Worm (Caenorhabditis elegans): ENCODE measurements around the gene clec-213.
A peak's percentile ranks its signal among the peaks of the same experiment; 100 is the strongest.

Gene clec-213

DNA sequence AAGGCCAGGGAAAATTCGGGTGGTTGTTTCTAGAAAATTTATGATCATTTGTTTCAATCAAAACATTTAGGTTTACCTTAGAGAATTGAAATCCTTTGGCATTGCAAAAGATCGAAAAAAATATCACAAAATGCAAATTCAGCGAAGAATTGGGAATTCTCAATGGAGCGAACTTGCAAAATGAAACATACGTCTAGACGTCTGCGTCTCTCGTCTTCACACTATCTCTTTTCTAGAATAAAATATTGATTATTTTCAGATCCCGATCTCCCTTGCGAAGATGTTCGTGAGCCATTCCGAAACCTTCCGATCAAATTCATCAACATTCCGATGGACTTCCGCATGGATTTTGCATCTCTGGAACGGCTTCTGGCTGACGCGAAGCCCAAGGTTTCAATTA lies 24.6 kb upstream of the clec-213 start, which contains the start of gene ets-6:
Gene ets-6, minus strand, starts transcription at position 169 of the 400 bp plus-strand sequence.
- TF ChIP-seq hnd-1 (tag; optimal IDR thresholded peaks at IDR 0.05) = no peak
- TF ChIP-seq tbx-37 (GFP tag; conservative IDR thresholded peaks at IDR 0.05) = no peak
- TF ChIP-seq tbx-11 (GFP tag; IDR thresholded peaks at IDR 0.05) = no peak
- no peak for TF ChIP-seq ama-1 (optimal IDR thresholded peaks at IDR 0.05)
- no peak for TF ChIP-seq pes-1 (GFP tag; IDR thresholded peaks at IDR 0.05)
- no peak for TF ChIP-seq ceh-36 (tag; optimal IDR thresholded peaks at IDR 0.05)
- no peak for TF ChIP-seq B0310.2 (tag; optimal IDR thresholded peaks at IDR 0.05)
- TF ChIP-seq F13C5.2 (tag; optimal IDR thresholded peaks at IDR 0.05) = no peak
- no peak for TF ChIP-seq ceh-13 (GFP tag; optimal IDR thresholded peaks at IDR 0.05)
- TF ChIP-seq tra-4 (tag; optimal IDR thresholded peaks at IDR 0.05) = no peak
- TF ChIP-seq flt-1 (GFP tag; IDR thresholded peaks at IDR 0.05) = no peak
- no peak for TF ChIP-seq scrt-1 (GFP tag; IDR thresholded peaks at IDR 0.05)
- TF ChIP-seq sea-1 (GFP tag; conservative IDR thresholded peaks at IDR 0.05) = no peak
- no peak for TF ChIP-seq aly-1 (tag; optimal IDR thresholded peaks at IDR 0.05)
- TF ChIP-seq hmg-4 (GFP tag; optimal IDR thresholded peaks at IDR 0.05) = no peak

DNA sequence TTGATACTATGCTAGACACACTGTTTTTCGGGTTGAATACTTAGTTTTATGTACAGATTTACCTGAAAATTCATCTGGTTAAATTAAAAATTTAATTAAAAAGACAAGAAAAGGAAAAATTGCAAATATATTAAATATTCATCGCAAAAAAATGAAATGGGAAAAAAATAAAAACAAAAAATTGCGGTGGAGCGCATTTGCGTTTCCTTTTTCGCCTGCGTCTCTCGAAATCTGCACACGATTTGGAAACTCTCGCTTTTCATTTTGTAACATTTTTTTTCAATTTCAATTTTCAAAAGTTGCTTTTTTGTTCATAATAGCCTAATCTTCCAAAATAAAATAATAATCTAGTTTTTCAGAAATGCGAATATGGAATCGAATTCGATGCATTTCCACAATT lies 17.3 kb upstream of the clec-213 start, which contains the start of the genes F19F10.11 and C50E3.5:
Gene F19F10.11, minus strand, starts transcription at position 68 of the 400 bp plus-strand sequence.
Gene C50E3.5, plus strand, starts transcription at position 360 of the 400 bp plus-strand sequence.
- TF ChIP-seq sea-1 (GFP tag; conservative IDR thresholded peaks at IDR 0.05) (no peak), hmbx-1 (tag; optimal IDR thresholded peaks at IDR 0.05) (no peak), F13C5.2 (tag; optimal IDR thresholded peaks at IDR 0.05) (peak; percentile 34), ceh-13 (GFP tag; optimal IDR thresholded peaks at IDR 0.05) (no peak), B0310.2 (tag; optimal IDR thresholded peaks at IDR 0.05) (no peak), scrt-1 (GFP tag; IDR thresholded peaks at IDR 0.05) (no peak), aly-1 (tag; optimal IDR thresholded peaks at IDR 0.05) (no peak)

DNA sequence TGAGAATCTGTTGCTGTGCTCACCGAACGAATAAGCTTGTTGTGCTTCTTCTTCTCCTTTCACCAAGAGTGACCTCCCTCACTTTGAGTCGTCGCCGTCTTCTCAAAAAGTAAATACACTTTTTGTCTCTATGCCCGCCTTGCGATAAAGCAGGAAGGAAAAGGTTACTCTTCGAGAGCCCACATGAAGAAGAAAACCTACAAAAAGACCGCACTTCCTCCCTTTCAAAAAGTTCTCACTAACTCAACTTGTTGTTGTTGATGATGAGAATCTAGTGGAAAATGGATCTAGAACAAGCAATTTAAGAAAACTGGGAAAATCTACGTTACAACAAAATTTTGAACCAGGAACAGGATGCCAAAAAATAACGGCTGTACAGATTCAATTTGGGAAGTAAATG lies 14.5 kb upstream of the clec-213 start, which contains the start of gene C50E3.6:
Gene C50E3.6, minus strand, starts transcription at position 101 of the 400 bp plus-strand sequence.
- TF ChIP-seq ceh-13 (GFP tag; optimal IDR thresholded peaks at IDR 0.05) (no peak), tra-4 (tag; optimal IDR thresholded peaks at IDR 0.05) (no peak), ets-7 (tag; optimal IDR thresholded peaks at IDR 0.05) (no peak), F13C5.2 (tag; optimal IDR thresholded peaks at IDR 0.05) (no peak), flt-1 (GFP tag; IDR thresholded peaks at IDR 0.05) (no peak), ama-1 (optimal IDR thresholded peaks at IDR 0.05) (no peak), aly-1 (tag; optimal IDR thresholded peaks at IDR 0.05) (no peak), scrt-1 (GFP tag; IDR thresholded peaks at IDR 0.05) (no peak), hnd-1 (tag; optimal IDR thresholded peaks at IDR 0.05) (no peak), sea-1 (GFP tag; conservative IDR thresholded peaks at IDR 0.05) (no peak), tbx-37 (GFP tag; conservative IDR thresholded peaks at IDR 0.05) (no peak), B0310.2 (tag; optimal IDR thresholded peaks at IDR 0.05) (no peak), ceh-36 (tag; optimal IDR thresholded peaks at IDR 0.05) (no peak), hmg-4 (GFP tag; optimal IDR thresholded peaks at IDR 0.05) (no peak), pes-1 (GFP tag; IDR thresholded peaks at IDR 0.05) (no peak), hmbx-1 (tag; optimal IDR thresholded peaks at IDR 0.05) (no peak), tbx-11 (GFP tag; IDR thresholded peaks at IDR 0.05) (no peak)

DNA sequence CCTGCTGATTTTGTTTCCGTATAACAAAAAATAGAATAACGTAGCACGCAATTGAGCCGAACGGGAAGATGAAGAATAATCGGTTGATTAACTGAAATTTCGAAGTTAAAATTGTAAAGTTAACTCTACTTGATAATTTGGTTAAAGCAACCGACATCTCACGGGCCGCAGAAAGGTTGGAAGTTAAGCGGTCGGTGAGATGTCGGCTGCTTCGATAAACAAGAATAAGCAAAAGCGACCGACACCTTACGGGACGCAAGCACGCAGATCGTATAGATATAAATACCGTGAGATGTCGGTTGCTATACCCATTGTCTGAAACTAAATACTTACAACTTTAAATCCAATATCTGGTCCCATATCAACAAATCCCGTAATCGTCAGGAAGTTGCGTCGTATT lies 9.8 kb upstream of the clec-213 start:
- TF ChIP-seq ceh-13 (GFP tag; optimal IDR thresholded peaks at IDR 0.05) = no peak
- no peak for TF ChIP-seq F13C5.2 (tag; optimal IDR thresholded peaks at IDR 0.05)
- TF ChIP-seq B0310.2 (tag; optimal IDR thresholded peaks at IDR 0.05) = no peak
- no peak for TF ChIP-seq tbx-37 (GFP tag; conservative IDR thresholded peaks at IDR 0.05)
- TF ChIP-seq tra-4 (tag; optimal IDR thresholded peaks at IDR 0.05) = no peak
- no peak for TF ChIP-seq pes-1 (GFP tag; IDR thresholded peaks at IDR 0.05)
- no peak for TF ChIP-seq hmbx-1 (tag; optimal IDR thresholded peaks at IDR 0.05)
- no peak for TF ChIP-seq tbx-11 (GFP tag; IDR thresholded peaks at IDR 0.05)
- no peak for TF ChIP-seq sea-1 (GFP tag; conservative IDR thresholded peaks at IDR 0.05)
- TF ChIP-seq ama-1 (optimal IDR thresholded peaks at IDR 0.05) = no peak

DNA sequence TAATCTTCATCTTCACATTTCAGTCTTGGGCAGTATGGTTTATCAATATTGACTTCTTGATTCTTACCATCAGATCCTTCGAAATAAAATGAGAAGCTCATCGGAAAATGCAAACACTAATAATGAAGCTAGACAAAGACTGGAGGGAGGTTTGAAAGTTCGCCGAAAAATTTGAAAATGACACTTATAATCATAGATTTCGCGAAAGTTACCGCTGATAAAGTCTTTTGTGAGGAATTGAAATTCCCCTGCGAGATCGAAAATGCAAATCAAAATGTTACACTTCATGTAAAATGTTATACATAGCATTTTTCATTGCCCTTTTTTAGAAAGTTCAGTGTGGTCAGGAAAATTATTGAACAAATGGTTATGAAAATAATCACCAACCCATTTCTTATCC lies 6.7 kb upstream of the clec-213 start, which contains the start of gene C50E3.7:
Gene C50E3.7, minus strand, starts transcription at position 101 of the 400 bp plus-strand sequence.
- no peak for TF ChIP-seq ets-7 (tag; optimal IDR thresholded peaks at IDR 0.05)
- TF ChIP-seq hmg-4 (GFP tag; optimal IDR thresholded peaks at IDR 0.05) = no peak
- no peak for TF ChIP-seq tbx-11 (GFP tag; IDR thresholded peaks at IDR 0.05)
- TF ChIP-seq B0310.2 (tag; optimal IDR thresholded peaks at IDR 0.05) = no peak

DNA sequence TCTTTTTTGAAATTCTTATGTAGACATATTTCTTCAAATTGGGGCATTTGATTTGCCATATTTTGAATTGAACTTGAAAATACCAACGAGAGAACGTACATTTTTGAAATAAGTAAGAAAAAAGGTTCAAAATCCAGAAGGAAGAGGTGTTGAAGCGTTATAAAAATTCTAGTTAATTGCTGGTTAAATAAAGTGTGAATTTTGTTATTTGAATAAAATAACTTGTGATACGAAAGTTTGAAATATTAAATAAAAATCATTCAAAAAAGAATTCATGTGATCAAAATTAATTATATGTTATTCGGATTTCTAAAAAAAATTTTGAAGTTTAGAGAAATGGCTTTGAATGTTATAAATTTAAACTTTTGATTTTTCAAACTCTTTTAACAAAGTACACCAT lies 4.8 kb upstream of the clec-213 start, which contains the start of gene C50E3.9:
Gene C50E3.9, minus strand, starts transcription at position 101 of the 400 bp plus-strand sequence.
- TF ChIP-seq pes-1 (GFP tag; IDR thresholded peaks at IDR 0.05) = no peak
- TF ChIP-seq scrt-1 (GFP tag; IDR thresholded peaks at IDR 0.05) = no peak
- TF ChIP-seq hmbx-1 (tag; optimal IDR thresholded peaks at IDR 0.05) = no peak
- no peak for TF ChIP-seq ceh-13 (GFP tag; optimal IDR thresholded peaks at IDR 0.05)
- no peak for TF ChIP-seq aly-1 (tag; optimal IDR thresholded peaks at IDR 0.05)

DNA sequence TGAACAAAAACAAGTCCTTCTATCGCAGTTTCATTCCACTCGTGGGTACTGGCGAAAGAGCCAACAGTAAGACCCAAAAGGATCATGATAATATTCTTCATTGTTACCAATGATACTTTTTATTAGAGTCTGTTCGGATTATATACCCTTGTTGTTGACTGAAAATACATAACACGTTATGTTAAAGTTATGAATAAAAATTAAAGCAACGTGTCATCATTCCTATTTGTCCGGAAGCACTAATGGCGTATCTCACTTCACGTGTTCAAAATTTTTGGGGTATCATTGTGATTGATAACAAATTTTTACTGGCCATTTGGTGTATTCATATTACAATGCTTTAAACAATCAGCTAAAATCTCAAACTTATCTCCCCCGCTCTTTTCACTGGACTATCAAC lies 3.5 kb upstream of the clec-213 start, which contains the start of gene scl-26:
Gene scl-26, minus strand, starts transcription at position 101 of the 400 bp plus-strand sequence.
- TF ChIP-seq B0310.2 (tag; optimal IDR thresholded peaks at IDR 0.05) (no peak), sea-1 (GFP tag; conservative IDR thresholded peaks at IDR 0.05) (no peak), tbx-37 (GFP tag; conservative IDR thresholded peaks at IDR 0.05) (no peak), ceh-13 (GFP tag; optimal IDR thresholded peaks at IDR 0.05) (no peak), ets-7 (tag; optimal IDR thresholded peaks at IDR 0.05) (no peak), aly-1 (tag; optimal IDR thresholded peaks at IDR 0.05) (no peak), tra-4 (tag; optimal IDR thresholded peaks at IDR 0.05) (no peak), ceh-36 (tag; optimal IDR thresholded peaks at IDR 0.05) (no peak), hmbx-1 (tag; optimal IDR thresholded peaks at IDR 0.05) (no peak), hnd-1 (tag; optimal IDR thresholded peaks at IDR 0.05) (no peak)

DNA sequence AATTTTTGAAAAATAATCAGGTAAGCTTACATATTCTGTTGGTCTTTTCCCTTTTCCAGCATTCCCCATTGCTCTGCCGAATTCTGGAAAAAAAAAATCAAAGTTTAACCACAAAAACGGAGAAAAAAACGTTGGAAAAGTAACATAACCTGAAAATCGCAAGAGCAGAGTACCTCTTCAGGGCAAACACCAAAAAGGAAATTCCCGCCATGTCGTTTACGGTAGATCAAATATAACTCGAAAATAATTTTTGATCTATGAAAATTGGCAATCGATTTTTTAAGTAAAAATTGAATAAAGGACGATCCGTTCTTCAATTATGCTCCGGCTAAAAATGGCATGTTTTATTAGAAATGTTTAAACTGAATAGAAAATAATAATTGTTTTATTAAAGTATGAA lies 1.6 kb upstream of the clec-213 start, which contains the start of gene C50E3.11:
Gene C50E3.11, minus strand, starts transcription at position 83 of the 400 bp plus-strand sequence.
- TF ChIP-seq scrt-1 (GFP tag; IDR thresholded peaks at IDR 0.05) = no peak

Data from whole organism, early embryonic.